Worm (Caenorhabditis elegans) whole organism, young adult: ENCODE measurements around the gene Y49G5B.1.

Source experiments
- F49E8.2 ChIP-seq: sonication (generic microtip); optimal IDR thresholded peaks from 3 replicates; lab custom pipeline; 2017; ENCODE audit warnings: missing genetic modification characterization, mild to moderate bottlenecking, missing compliant biosample characterization, antibody characterized with exemption, moderate library complexity; ENCODE audit not compliant: insufficient read depth
- F52B5.7 ChIP-seq: sonication (generic microtip); optimal IDR thresholded peaks from 2 replicates; lab custom pipeline; 2016; ENCODE audit warnings: mild to moderate bottlenecking, missing genetic modification characterization, missing compliant biosample characterization
- T07F8.4 ChIP-seq: sonication (generic microtip); optimal IDR thresholded peaks from 2 replicates; lab custom pipeline; 2016; ENCODE audit warnings: mild to moderate bottlenecking, missing genetic modification characterization, moderate library complexity, missing compliant biosample characterization
- ccch-3 ChIP-seq: fragments of 200-800 bp; sonication (Bioruptor generic); optimal IDR thresholded peaks from 2 replicates; lab custom pipeline; 2018; ENCODE audit warnings: mild to moderate bottlenecking, missing genetic modification characterization, missing compliant biosample characterization
- cebp-1 ChIP-seq, 2 experiments: fragments of 200-800 bp in 1 of 2; sonication (Bioruptor generic) in 1 of 2; sonication (generic microtip) in 1 of 2; IDR thresholded peaks in 1 of 2; optimal IDR thresholded peaks in 1 of 2; 2 replicates each; pipeline versions ENCODE4 v1.3.6 to Lab custom; 2017 to 2022; ENCODE audit warnings: missing compliant biosample characterization in 2 of 2, missing genetic modification characterization in 2 of 2, mild to moderate bottlenecking in 1 of 2, missing genetic modification reagents in 1 of 2, moderate library complexity in 1 of 2
- cebp-2 ChIP-seq: fragments of 200-800 bp; sonication (Bioruptor generic); IDR thresholded peaks from 2 replicates; pipeline ENCODE4 v1.3.6; 2022; ENCODE audit warnings: missing genetic modification characterization, missing compliant biosample characterization
- fkh-3 ChIP-seq: sonication (generic microtip); optimal IDR thresholded peaks from 2 replicates; lab custom pipeline; 2016; ENCODE audit warnings: mild to moderate bottlenecking, missing genetic modification characterization, missing compliant biosample characterization
- hsf-1 ChIP-seq: fragments of 200-800 bp; sonication (Bioruptor generic); IDR thresholded peaks from 2 replicates; pipeline ENCODE4 v1.3.6; 2022; ENCODE audit warnings: missing genetic modification reagents, missing genetic modification characterization, missing compliant biosample characterization
- let-607 ChIP-seq, 2 experiments: fragments of 200-800 bp in 1 of 2; sonication (Bioruptor generic) in 1 of 2; sonication (generic microtip) in 1 of 2; optimal IDR thresholded peaks; 2 replicates each; lab custom pipeline; 2016 to 2018; ENCODE audit warnings: mild to moderate bottlenecking in 2 of 2, missing compliant biosample characterization in 2 of 2, missing genetic modification characterization in 2 of 2, moderate library complexity in 2 of 2, missing genotype in 1 of 2
- madf-8 ChIP-seq: fragments of 200-800 bp; sonication (Bioruptor generic); conservative IDR thresholded peaks from 2 replicates; pipeline ENCODE4 v1.3.6; 2022; ENCODE audit warnings: missing genetic modification reagents, missing genetic modification characterization, missing compliant biosample characterization
- mes-4 ChIP-seq: sonication (generic microtip); optimal IDR thresholded peaks from 2 replicates; lab custom pipeline; 2016; ENCODE audit warnings: missing genotype, missing genetic modification characterization, missing compliant biosample characterization
- snpc-4 ChIP-seq, 5 experiments: fragments of 150-350 bp in 1 of 5; sonication (generic microtip) in 4 of 5; optimal IDR thresholded peaks; 2 replicates each; lab custom pipeline; 2014 to 2018; ENCODE audit warnings: missing genetic modification characterization in 5 of 5, missing biosample characterization in 3 of 5, antibody characterized with exemption in 2 of 5, mild to moderate bottlenecking in 2 of 5, missing compliant biosample characterization in 2 of 5, missing genotype in 2 of 5, moderate library complexity in 2 of 5, missing genetic modification reagents in 1 of 5

DNA sequence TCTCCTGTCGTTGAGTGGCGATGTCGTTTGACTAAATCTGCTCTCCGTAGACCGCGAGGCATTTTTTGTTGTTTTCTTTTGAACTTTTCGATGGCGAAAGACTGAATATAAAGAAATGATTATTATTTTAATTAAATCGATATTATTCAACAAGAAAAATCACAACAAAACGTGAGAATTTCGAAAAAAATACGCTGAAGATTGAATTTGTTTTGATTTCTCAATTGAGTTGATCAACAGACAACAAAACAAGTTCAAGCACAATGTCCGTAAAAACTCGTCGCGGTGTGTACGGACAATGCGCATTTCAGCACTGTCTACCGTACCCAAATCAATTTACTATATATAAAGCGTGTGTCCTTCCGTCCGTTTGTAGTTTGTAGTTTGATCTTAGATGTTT is 54.8 kb downstream of the Y49G5B.1 start, which contains the start of gene B0238.9:
- no peak for TF ChIP-seq cebp-2 (GFP tag; lab: Robert Waterston, UW)
- TF ChIP-seq F52B5.7: no peak
- TF ChIP-seq madf-8 (GFP tag; lab: Robert Waterston, UW): no peak
- TF ChIP-seq T07F8.4 (tag; lab: Kevin White, UChicago): no peak
- no peak for TF ChIP-seq hsf-1 (GFP tag; lab: Robert Waterston, UW)
- no peak for TF ChIP-seq fkh-3 (tag; lab: Kevin White, UChicago)
- TF ChIP-seq ccch-3 (GFP tag; lab: Kevin White, UChicago): no peak
- TF ChIP-seq cebp-1 (GFP tag; IDR thresholded peaks at IDR 0.05; lab: Robert Waterston, UW): no peak
- no peak for TF ChIP-seq cebp-1 (tag; optimal IDR thresholded peaks at IDR 0.05; lab: Kevin White, UChicago)
- no peak for TF ChIP-seq F49E8.2
- no peak for TF ChIP-seq snpc-4 (GFP tag; optimal IDR thresholded peaks at IDR 0.05; lab: Kevin White, UChicago)
- TF ChIP-seq snpc-4 (tag; optimal IDR thresholded peaks at IDR 0.05; lab: Kevin White, UChicago): no peak
- TF ChIP-seq mes-4 (tag; lab: Kevin White, UChicago): no peak
- no peak for TF ChIP-seq let-607 (tag; optimal IDR thresholded peaks at IDR 0.05; lab: Kevin White, UChicago)
